Fruit fly (Drosophila melanogaster): ENCODE results near the gene Jasper.

Jasper gene

DNA sequence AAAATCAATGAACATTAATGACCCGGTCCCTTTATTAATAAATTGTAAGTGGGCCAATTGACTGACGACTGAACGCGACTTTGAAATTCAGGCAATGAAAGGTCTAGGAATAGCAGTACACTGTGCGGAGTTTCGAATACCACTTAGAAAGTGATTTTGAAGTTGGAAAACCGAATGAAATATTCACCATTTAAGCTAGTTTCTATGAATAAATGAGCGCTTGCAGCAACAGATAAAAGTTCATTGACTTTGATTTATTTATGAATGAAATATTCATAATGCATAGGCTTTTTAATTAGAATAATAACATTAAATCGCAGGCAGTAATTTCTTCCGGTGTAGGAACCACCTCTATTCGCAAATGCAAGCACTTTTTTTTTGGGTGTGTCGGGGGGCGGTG lies 31.3 kb upstream of the Jasper start:
- no peak for TF ChIP-seq Jra (GFP tag; optimal IDR thresholded peaks at IDR 0.05)
- TF ChIP-seq Sp1 (GFP tag; optimal IDR thresholded peaks at IDR 0.05): peak; percentile 7
- TF ChIP-seq CG32264 (GFP tag; optimal IDR thresholded peaks at IDR 0.05): no peak
- no peak for TF ChIP-seq GATAd (GFP tag; optimal IDR thresholded peaks at IDR 0.05)
- peak in 1 of 2 experiments; percentile 12 for TF ChIP-seq foxo (GFP tag; optimal IDR thresholded peaks at IDR 0.05)
- TF ChIP-seq Abd-B (GFP tag; optimal IDR thresholded peaks at IDR 0.05): no peak
- TF ChIP-seq CrebA (GFP tag; optimal IDR thresholded peaks at IDR 0.05; ENCODE audit: borderline replicate concordance): no peak
- no peak for TF ChIP-seq pan (optimal IDR thresholded peaks at IDR 0.05)
- TF ChIP-seq h (GFP tag; optimal IDR thresholded peaks at IDR 0.05): peak; percentile 38
- no peak for TF ChIP-seq jim (GFP tag; optimal IDR thresholded peaks at IDR 0.05)
- peak; percentile 20 for TF ChIP-seq ey (GFP tag; optimal IDR thresholded peaks at IDR 0.05)
- peak; percentile 33 for TF ChIP-seq rgr (GFP tag; optimal IDR thresholded peaks at IDR 0.05)
- TF ChIP-seq Myc (optimal IDR thresholded peaks at IDR 0.05): no peak
- no peak for TF ChIP-seq dmrt93B (GFP tag; optimal IDR thresholded peaks at IDR 0.05)
- TF ChIP-seq woc (GFP tag; optimal IDR thresholded peaks at IDR 0.05): no peak
- TF ChIP-seq fru (GFP tag; optimal IDR thresholded peaks at IDR 0.05): peak; percentile 22
- no peak for TF ChIP-seq Dif (GFP tag; optimal IDR thresholded peaks at IDR 0.05; ENCODE audit: partially characterized antibody)
- no peak for TF ChIP-seq tai (GFP tag; optimal IDR thresholded peaks at IDR 0.05)
- peak; percentile 14 for TF ChIP-seq psq (GFP tag; optimal IDR thresholded peaks at IDR 0.05)
- no peak for TF ChIP-seq OdsH (GFP tag; optimal IDR thresholded peaks at IDR 0.05)
- TF ChIP-seq dsf (GFP tag; optimal IDR thresholded peaks at IDR 0.05; ENCODE audit: borderline replicate concordance): no peak
- no peak for TF ChIP-seq Vsx2 (GFP tag; optimal IDR thresholded peaks at IDR 0.05; ENCODE audit: partially characterized antibody)
- TF ChIP-seq Dfd (GFP tag; optimal IDR thresholded peaks at IDR 0.05): no peak

DNA sequence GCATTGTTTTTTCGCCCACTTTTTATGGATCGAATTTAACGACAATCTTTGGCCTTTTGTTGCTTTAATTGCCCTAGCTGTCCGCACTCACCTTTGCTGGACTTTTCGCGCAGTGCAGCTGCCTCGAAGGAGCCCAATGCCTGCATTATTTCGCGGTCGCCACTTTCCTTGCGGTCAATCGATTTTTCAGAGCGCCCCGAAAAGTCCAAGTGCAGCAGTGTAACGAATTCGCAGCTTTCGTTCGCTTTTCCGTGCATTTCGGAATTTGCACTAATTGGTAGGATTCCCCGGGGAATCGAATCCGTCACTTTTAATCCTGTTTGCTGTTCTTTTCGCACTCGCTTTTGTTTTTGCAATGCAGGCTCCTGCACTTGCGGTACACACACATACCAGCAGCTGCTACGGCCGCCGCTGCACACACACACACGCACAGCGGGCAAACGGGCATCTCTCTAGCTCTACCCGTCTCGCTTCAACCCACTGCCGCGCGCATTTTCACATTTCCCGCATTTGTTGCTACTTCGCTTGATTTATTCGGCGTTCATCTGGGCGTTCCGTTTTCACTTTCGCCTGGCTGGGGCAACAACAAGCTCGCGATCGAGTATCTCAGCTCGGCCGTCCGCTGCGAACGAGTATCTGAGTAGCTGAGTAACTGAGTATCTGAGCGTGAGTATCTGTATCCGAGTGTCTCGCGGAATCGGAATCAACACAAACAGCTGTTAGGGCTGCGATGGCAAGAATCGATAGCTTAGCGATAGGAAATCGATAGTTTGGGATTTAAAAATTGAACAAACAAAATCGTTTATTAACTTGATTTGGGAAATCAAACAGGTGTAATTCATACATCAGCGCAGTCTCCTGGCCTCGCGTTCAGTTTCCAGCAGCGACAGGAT lies 30.5 kb upstream of the Jasper start, which contains the start of gene Mgat2:
TSS of gene Mgat2 (minus strand) at position 663 of the 893 bp plus-strand sequence.
- peak; percentile 57 for TF ChIP-seq Sp1 (GFP tag; optimal IDR thresholded peaks at IDR 0.05)
- no peak for TF ChIP-seq Rel (GFP tag; optimal IDR thresholded peaks at IDR 0.05)
- peak; percentile 70 for TF ChIP-seq Rel (tag; optimal IDR thresholded peaks at IDR 0.05)
- peak; percentile 26 for TF ChIP-seq Vsx2 (GFP tag; optimal IDR thresholded peaks at IDR 0.05; ENCODE audit: partially characterized antibody)
- TF ChIP-seq br (GFP tag; optimal IDR thresholded peaks at IDR 0.05): peak; percentile 19
- no peak for TF ChIP-seq h (GFP tag; optimal IDR thresholded peaks at IDR 0.05)
- TF ChIP-seq rgr (GFP tag; optimal IDR thresholded peaks at IDR 0.05): no peak
- no peak for TF ChIP-seq dsf (GFP tag; optimal IDR thresholded peaks at IDR 0.05; ENCODE audit: borderline replicate concordance)
- peak; percentile 81 for TF ChIP-seq Dif (GFP tag; optimal IDR thresholded peaks at IDR 0.05; ENCODE audit: partially characterized antibody)
- peak; percentile 59 for TF ChIP-seq Jra (GFP tag; optimal IDR thresholded peaks at IDR 0.05)
- TF ChIP-seq dmrt93B (GFP tag; optimal IDR thresholded peaks at IDR 0.05): no peak
- TF ChIP-seq dl (GFP tag; optimal IDR thresholded peaks at IDR 0.05; ENCODE audit: insufficient read depth in 1 of 2, partially characterized antibody in 2 of 2): peak in 1 of 2 experiments; percentile 41
- TF ChIP-seq GATAd (GFP tag; optimal IDR thresholded peaks at IDR 0.05): no peak
- TF ChIP-seq psq (GFP tag; optimal IDR thresholded peaks at IDR 0.05): peak; percentile 11

DNA sequence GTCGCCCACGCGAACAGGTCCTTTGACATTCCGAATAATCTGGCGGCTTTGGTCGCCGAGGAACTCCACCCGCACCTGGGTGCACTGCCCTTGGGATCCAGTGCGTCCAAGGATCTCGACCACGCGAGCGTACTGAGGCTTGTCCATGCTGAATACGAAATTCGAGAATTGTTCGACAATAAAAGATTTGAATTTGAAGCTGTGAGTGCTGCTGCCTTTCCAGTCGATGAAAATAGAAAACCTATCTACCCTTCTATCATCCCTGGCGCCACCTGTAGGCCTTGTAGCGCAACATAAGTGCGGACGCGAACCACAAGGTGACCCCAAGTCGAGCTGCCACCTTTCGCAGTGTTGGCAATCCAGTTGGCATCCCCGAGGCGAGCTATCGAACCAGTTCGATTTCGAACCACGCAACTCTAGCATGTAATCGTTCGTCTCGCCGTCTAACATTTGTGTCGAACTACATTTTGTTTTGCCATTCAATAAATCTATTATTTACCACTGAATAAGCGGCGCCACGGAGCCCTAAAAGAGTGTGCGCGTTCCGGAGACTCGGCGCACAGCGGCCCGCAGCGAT lies 29.8 kb upstream of the Jasper start, which contains the start of the genes RpS28a and Axn:
TSS of gene RpS28a (minus strand) at position 197 of the 577 bp plus-strand sequence.
TSS of gene Axn (plus strand) at position 391 of the 577 bp plus-strand sequence.
- TF ChIP-seq Hr78 (GFP tag; optimal IDR thresholded peaks at IDR 0.05) (peak; percentile 23), ey (GFP tag; optimal IDR thresholded peaks at IDR 0.05) (no peak), OdsH (GFP tag; optimal IDR thresholded peaks at IDR 0.05) (no peak), foxo (GFP tag; optimal IDR thresholded peaks at IDR 0.05) (no peak), Myc (optimal IDR thresholded peaks at IDR 0.05) (peak; percentile 72), jim (GFP tag; optimal IDR thresholded peaks at IDR 0.05) (no peak), sv (GFP tag; optimal IDR thresholded peaks at IDR 0.05) (no peak), Abd-B (GFP tag; optimal IDR thresholded peaks at IDR 0.05) (no peak)

DNA sequence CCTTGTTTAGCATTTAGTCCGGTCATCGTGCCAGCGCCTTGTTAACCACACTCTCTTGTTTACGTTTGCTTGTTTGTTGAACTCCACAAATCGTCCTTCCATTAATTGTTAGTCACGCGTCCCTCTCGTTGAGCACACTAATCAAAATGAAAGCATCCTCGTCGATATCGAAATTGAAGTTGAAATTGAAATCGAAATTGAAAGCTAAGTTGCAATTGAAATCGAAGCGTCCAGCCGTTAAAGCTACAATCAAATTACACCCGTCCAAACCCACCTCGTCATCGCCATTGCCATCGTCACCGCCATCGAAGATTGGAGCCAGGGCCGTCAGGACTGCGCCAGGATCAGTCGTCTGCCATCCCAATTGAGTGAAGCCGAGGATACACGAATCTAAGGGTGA lies 28.9 kb upstream of the Jasper start:
- no peak for TF ChIP-seq jim (GFP tag; optimal IDR thresholded peaks at IDR 0.05)
- TF ChIP-seq Dfd (GFP tag; optimal IDR thresholded peaks at IDR 0.05): no peak
- no peak for TF ChIP-seq dsf (GFP tag; optimal IDR thresholded peaks at IDR 0.05; ENCODE audit: borderline replicate concordance)
